Worm (Caenorhabditis elegans): ENCODE measurements around the gene fbxc-12.

The fbxc-12 gene

ce11 chrIV:874677-875076 is 30.4 kb upstream of the fbxc-12 start, which contains the start of gene Y55F3BR.1 (continued):
- TF ChIP-seq Y79H2A.3 (GFP tag; conservative IDR thresholded peaks at IDR 0.05) (no peak), tbx-9 (tag; optimal IDR thresholded peaks at IDR 0.05; ENCODE audit: borderline replicate concordance) (no peak), B0336.3 (GFP tag; IDR thresholded peaks at IDR 0.05) (no peak), mcd-1 (GFP tag; IDR thresholded peaks at IDR 0.05) (peak; percentile 95), C06A6.2 (GFP tag; conservative IDR thresholded peaks at IDR 0.05) (no peak), madf-8 (GFP tag; conservative IDR thresholded peaks at IDR 0.05) (no peak), ceh-79 (tag; optimal IDR thresholded peaks at IDR 0.05) (no peak), rpc-1 (optimal IDR thresholded peaks at IDR 0.05) (no peak), rpc-1 (tag; optimal IDR thresholded peaks at IDR 0.05) (no peak), hlh-26 (GFP tag; conservative IDR thresholded peaks at IDR 0.05) (no peak), Y53G8AR.9 (GFP tag; conservative IDR thresholded peaks at IDR 0.05) (no peak), F23B12.7 (tag; optimal IDR thresholded peaks at IDR 0.05; ENCODE audit: insufficient read depth) (peak; percentile 9), unc-62 (GFP tag; optimal IDR thresholded peaks at IDR 0.05) (no peak), rec-8 (tag; optimal IDR thresholded peaks at IDR 0.05) (no peak), ccch-3 (GFP tag; optimal IDR thresholded peaks at IDR 0.05) (no peak), egl-44 (GFP tag; IDR thresholded peaks at IDR 0.05) (no peak), hrde-1 (tag; optimal IDR thresholded peaks at IDR 0.05; ENCODE audit: borderline replicate concordance) (no peak), madf-3 (GFP tag; IDR thresholded peaks at IDR 0.05) (no peak), fkh-3 (tag; optimal IDR thresholded peaks at IDR 0.05) (no peak), efl-1 (GFP tag; optimal IDR thresholded peaks at IDR 0.05) (peak; percentile 90), hlh-12 (tag; optimal IDR thresholded peaks at IDR 0.05) (no peak), snpc-4 (GFP tag; optimal IDR thresholded peaks at IDR 0.05) (no peak), snpc-4 (tag; optimal IDR thresholded peaks at IDR 0.05) (peak in 2 of 4 experiments; percentile 64 to 65), F37B4.10 (GFP tag; IDR thresholded peaks at IDR 0.05) (no peak), aptf-3 (GFP tag; IDR thresholded peaks at IDR 0.05) (no peak), sea-2 (GFP tag; IDR thresholded peaks at IDR 0.05) (no peak), akir-1 (GFP tag; optimal IDR thresholded peaks at IDR 0.05) (no peak), aptf-2 (GFP tag; conservative IDR thresholded peaks at IDR 0.05) (no peak), tbp1 (GFP tag; optimal IDR thresholded peaks at IDR 0.05) (peak; percentile 34), bed-1 (GFP tag; IDR thresholded peaks at IDR 0.05) (no peak), sptf-2 (GFP tag; optimal IDR thresholded peaks at IDR 0.05) (no peak), madf-6 (GFP tag; IDR thresholded peaks at IDR 0.05) (peak; percentile 27; the same call in 1 of the 2 replicates), Y56A3A.18 (GFP tag; IDR thresholded peaks at IDR 0.05) (no peak), attf-6 (GFP tag; IDR thresholded peaks at IDR 0.05) (no peak), zim-3 (tag; optimal IDR thresholded peaks at IDR 0.05) (no peak), atf-7 (tag; optimal IDR thresholded peaks at IDR 0.05) (no peak), lag-1 (GFP tag; IDR thresholded peaks at IDR 0.05) (no peak), madf-10 (tag; optimal IDR thresholded peaks at IDR 0.05) (no peak), attf-5 (GFP tag; optimal IDR thresholded peaks at IDR 0.05) (peak; percentile 8), lsl-1 (GFP tag; optimal IDR thresholded peaks at IDR 0.05) (peak; percentile 60), F33H1.4 (GFP tag; IDR thresholded peaks at IDR 0.05) (peak; percentile 65), xnd-1 (tag; optimal IDR thresholded peaks at IDR 0.05) (no peak), repo-1 (tag; optimal IDR thresholded peaks at IDR 0.05) (no peak), lin-35 (GFP tag; optimal IDR thresholded peaks at IDR 0.05) (peak; percentile 27 to 92 (median 81)), Y53F4B.3 (GFP tag; IDR thresholded peaks at IDR 0.05) (no peak), T07F8.4 (tag; optimal IDR thresholded peaks at IDR 0.05) (no peak)
